Worm (Caenorhabditis elegans): Measurements from ENCODE around the gene srd-15.

srd-15 gene

DNA sequence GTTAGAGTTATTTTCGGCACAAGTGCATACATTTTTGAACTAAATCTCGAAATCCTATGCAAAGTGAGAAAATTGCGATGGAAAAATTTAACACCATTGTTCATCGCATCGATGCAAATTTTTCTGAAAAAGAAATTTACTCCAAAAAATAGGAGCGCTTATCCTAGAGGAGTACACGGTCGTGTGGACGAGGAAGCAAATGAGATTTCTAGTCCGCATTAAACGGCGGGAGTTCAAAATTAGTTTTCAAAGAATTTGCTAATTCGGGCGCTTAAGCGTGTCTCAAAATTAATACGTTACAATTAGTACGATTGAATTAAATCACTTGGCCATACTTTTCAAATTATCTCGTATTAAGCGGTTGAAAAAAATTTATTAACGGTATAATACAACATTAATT, 11.6 kb upstream of the srd-15 start, which contains the start of gene lrpr-1 (continued):
- peak; percentile 14 for TF ChIP-seq F57C9.4 (tag; optimal IDR thresholded peaks at IDR 0.05)
- TF ChIP-seq bed-2 (GFP tag; IDR thresholded peaks at IDR 0.05), result peak; percentile 88
- peak; percentile 65 for TF ChIP-seq madf-10 (tag; optimal IDR thresholded peaks at IDR 0.05)
- peak; percentile 74 for TF ChIP-seq madf-8 (GFP tag; conservative IDR thresholded peaks at IDR 0.05)
- TF ChIP-seq K12H6.12 (tag; optimal IDR thresholded peaks at IDR 0.05), result peak; percentile 80
- peak; percentile 79 for TF ChIP-seq efl-1 (GFP tag; optimal IDR thresholded peaks at IDR 0.05)
- no peak for TF ChIP-seq attf-5 (GFP tag; optimal IDR thresholded peaks at IDR 0.05)
- TF ChIP-seq ccch-3 (GFP tag; optimal IDR thresholded peaks at IDR 0.05), result peak; percentile 73
- TF ChIP-seq somi-1 (GFP tag; optimal IDR thresholded peaks at IDR 0.05), result peak; percentile 16
- TF ChIP-seq let-526 (GFP tag; IDR thresholded peaks at IDR 0.05), result 0 out of 2 replicates have a peak, but pooled peaks have one; percentile 56
- peak; percentile 89 for TF ChIP-seq ceh-27 (GFP tag; optimal IDR thresholded peaks at IDR 0.05)
- TF ChIP-seq hsf-1 (GFP tag; IDR thresholded peaks at IDR 0.05), result 0 out of 2 replicates have a peak, but pooled peaks have one; percentile 35
- peak; percentile 67 for TF ChIP-seq rcor-1 (GFP tag; IDR thresholded peaks at IDR 0.05)
- no peak for TF ChIP-seq snpc-1.1 (tag; optimal IDR thresholded peaks at IDR 0.05; ENCODE audit: insufficient read depth)
- TF ChIP-seq him-1 (tag; optimal IDR thresholded peaks at IDR 0.05), result peak; percentile 62
- peak; percentile 48 to 90 for TF ChIP-seq rec-8 (tag; optimal IDR thresholded peaks at IDR 0.05)
- TF ChIP-seq dpl-1 (GFP tag; optimal IDR thresholded peaks at IDR 0.05), result peak; percentile 81
- TF ChIP-seq ceh-100 (GFP tag; IDR thresholded peaks at IDR 0.05), result peak; percentile 67
- peak; percentile 79 for TF ChIP-seq aptf-2 (GFP tag; conservative IDR thresholded peaks at IDR 0.05)
- TF ChIP-seq Y56A3A.18 (GFP tag; IDR thresholded peaks at IDR 0.05), result no peak
- no peak for TF ChIP-seq tbx-9 (tag; optimal IDR thresholded peaks at IDR 0.05; ENCODE audit: borderline replicate concordance)
- TF ChIP-seq Y67H2A.10 (GFP tag; conservative IDR thresholded peaks at IDR 0.05), result peak; percentile 52; the same call in 1 of the 2 replicates
- TF ChIP-seq F39B2.1 (GFP tag; IDR thresholded peaks at IDR 0.05), result no peak
- TF ChIP-seq zim-3 (tag; optimal IDR thresholded peaks at IDR 0.05), result peak; percentile 87
- peak; percentile 12 for TF ChIP-seq B0035.1 (tag; optimal IDR thresholded peaks at IDR 0.05)
- peak; percentile 51 for TF ChIP-seq mel-28 (tag; optimal IDR thresholded peaks at IDR 0.05; ENCODE audit: borderline replicate concordance)
- TF ChIP-seq unc-130 (GFP tag; optimal IDR thresholded peaks at IDR 0.05), result peak; percentile 95
- no peak for TF ChIP-seq B0261.1 (tag; optimal IDR thresholded peaks at IDR 0.05)
- peak; percentile 78 for TF ChIP-seq K11D2.4 (GFP tag; IDR thresholded peaks at IDR 0.05)
- TF ChIP-seq xnd-1 (tag; optimal IDR thresholded peaks at IDR 0.05), result peak; percentile 65
- peak; percentile 73 for TF ChIP-seq ekl-4 (GFP tag; IDR thresholded peaks at IDR 0.05)
- TF ChIP-seq hmg-20 (GFP tag; IDR thresholded peaks at IDR 0.05), result peak; percentile 53; the same call in 1 of the 2 replicates

DNA sequence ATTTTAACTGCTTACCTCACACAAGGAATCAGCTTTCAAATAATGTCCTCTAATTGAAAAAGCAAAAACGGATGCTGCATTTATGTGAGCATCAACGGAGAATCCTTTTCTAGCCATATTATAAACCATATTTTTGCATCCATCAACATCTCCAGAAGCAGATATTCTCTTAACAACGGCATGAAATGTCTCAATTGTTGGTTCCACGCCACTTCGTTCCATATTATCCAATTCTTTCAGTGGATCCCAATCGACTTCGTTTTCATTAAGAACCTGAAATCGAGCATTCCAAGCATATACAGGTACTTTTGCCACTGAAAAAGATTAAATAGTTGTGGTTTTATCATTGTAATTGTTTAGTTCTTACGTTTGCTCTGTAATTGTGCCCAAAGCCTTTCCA, 10.7 kb upstream of the srd-15 start:
- TF ChIP-seq hmg-1.2 (GFP tag; IDR thresholded peaks at IDR 0.05) (no peak), K12H6.12 (tag; optimal IDR thresholded peaks at IDR 0.05) (no peak), dpl-1 (GFP tag; optimal IDR thresholded peaks at IDR 0.05) (no peak), F39B2.1 (GFP tag; IDR thresholded peaks at IDR 0.05) (no peak), ztf-22 (GFP tag; optimal IDR thresholded peaks at IDR 0.05) (no peak)

DNA sequence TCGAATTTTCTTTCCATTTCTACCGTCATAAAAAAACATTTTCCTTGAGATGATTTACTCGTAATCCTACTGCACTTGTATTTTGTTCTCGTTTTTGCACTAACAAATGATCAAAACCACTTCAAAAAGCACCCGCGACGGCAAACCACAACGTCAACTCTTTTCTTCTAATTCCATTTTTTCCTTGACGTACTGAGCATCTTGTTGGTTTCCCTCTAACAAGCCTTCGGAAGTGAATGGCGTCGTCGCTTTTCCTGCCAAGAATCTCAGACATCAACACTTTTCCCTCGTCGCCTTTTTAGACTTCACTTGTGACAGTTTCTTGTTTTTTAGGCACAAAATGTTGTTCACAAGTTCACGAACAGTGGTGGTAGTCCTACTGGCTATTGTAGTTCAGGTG, 6.3 kb upstream of the srd-15 start, which contains the start of gene C04E6.13:
Gene C04E6.13 (plus strand): TSS at position 301 of the 400 bp plus-strand sequence.
- TF ChIP-seq lir-1 (GFP tag; conservative IDR thresholded peaks at IDR 0.05) (no peak), repo-1 (tag; optimal IDR thresholded peaks at IDR 0.05) (no peak), zim-3 (tag; optimal IDR thresholded peaks at IDR 0.05) (no peak), pbrm-1 (GFP tag; IDR thresholded peaks at IDR 0.05) (no peak), bed-2 (GFP tag; IDR thresholded peaks at IDR 0.05) (no peak), lin-54 (GFP tag; optimal IDR thresholded peaks at IDR 0.05) (no peak), xnd-1 (tag; optimal IDR thresholded peaks at IDR 0.05) (no peak), lsl-1 (GFP tag; optimal IDR thresholded peaks at IDR 0.05) (no peak)

Data from whole organism, young adult.